Fruit fly (Drosophila melanogaster) whole organism, embryonic: ENCODE measurements around the gene Rdh.

ENCODE experiments used
- Awh ChIP-seq: fragments of 200-800 bp; sonication (Bioruptor generic); IDR thresholded peaks from 2 replicates; pipeline ENCODE4, ENCODE4 v1.3.6; 2022; ENCODE audit warnings: missing biosample characterization, missing genetic modification characterization
- B-H2 ChIP-seq: fragments of 200-800 bp; sonication (Bioruptor generic); optimal IDR thresholded peaks from 2 replicates; lab custom pipeline; 2018; ENCODE audit warnings: missing biosample characterization, mild to moderate bottlenecking, missing genetic modification characterization
- CG1024 ChIP-seq: fragments of 200-800 bp; sonication (Bioruptor generic); IDR thresholded peaks from 2 replicates; pipeline ENCODE4 v1.3.6; 2022; ENCODE audit warnings: missing biosample characterization, missing genetic modification characterization
- CG10321 ChIP-seq: fragments of 200-800 bp; sonication (Bioruptor generic); IDR thresholded peaks from 2 replicates; pipeline ENCODE4 v1.3.6; 2022; ENCODE audit warnings: missing biosample characterization, missing genetic modification characterization
- CG11085 ChIP-seq: fragments of 200-800 bp; sonication (Bioruptor generic); IDR thresholded peaks from 2 replicates; pipeline ENCODE4 v1.3.6; 2022; ENCODE audit warnings: missing biosample characterization, missing genetic modification characterization
- CG11560 ChIP-seq: fragments of 200-800 bp; sonication (Bioruptor generic); IDR thresholded peaks from 3 replicates; pipeline ENCODE4 v1.3.6; 2022; ENCODE audit warnings: missing biosample characterization, missing genetic modification characterization
- CG12299 ChIP-seq: fragments of 200-800 bp; sonication (Bioruptor generic); optimal IDR thresholded peaks from 2 replicates; lab custom pipeline; 2018; ENCODE audit warnings: missing biosample characterization, mild to moderate bottlenecking, missing genetic modification characterization
- CG12391 ChIP-seq: fragments of 200-800 bp; sonication (Bioruptor generic); optimal IDR thresholded peaks from 3 replicates; lab custom pipeline; 2018; ENCODE audit warnings: missing biosample characterization, mild to moderate bottlenecking, missing genetic modification characterization, moderate library complexity
- CG15011 ChIP-seq: fragments of 200-800 bp; sonication (Bioruptor generic); optimal IDR thresholded peaks from 3 replicates; lab custom pipeline; 2018; ENCODE audit warnings: missing biosample characterization, mild to moderate bottlenecking, missing genetic modification characterization
- CG17186 ChIP-seq: fragments of 200-800 bp; sonication (Bioruptor generic); optimal IDR thresholded peaks from 3 replicates; lab custom pipeline; 2017; ENCODE audit warnings: missing biosample characterization, missing genetic modification reagents, missing genetic modification characterization
- CG17328 ChIP-seq: fragments of 200-800 bp; sonication (Bioruptor generic); IDR thresholded peaks from 2 replicates; pipeline ENCODE4 v1.3.6; 2022; ENCODE audit warnings: missing biosample characterization, missing genetic modification characterization
- CG17568 ChIP-seq: fragments of 200-800 bp; sonication (Bioruptor generic); optimal IDR thresholded peaks from 2 replicates; lab custom pipeline; 2018; ENCODE audit warnings: missing biosample characterization, mild to moderate bottlenecking, missing genetic modification characterization, moderate library complexity
- CG17912 ChIP-seq: fragments of 200-800 bp; sonication (Bioruptor generic); optimal IDR thresholded peaks from 2 replicates; lab custom pipeline; 2018; ENCODE audit warnings: missing biosample characterization, mild to moderate bottlenecking, missing genetic modification characterization
- CG2120 ChIP-seq: fragments of 200-800 bp; sonication (Bioruptor generic); optimal IDR thresholded peaks from 3 replicates; lab custom pipeline; 2016; ENCODE audit warnings: missing biosample characterization, missing genetic modification characterization
- CG2678 ChIP-seq: fragments of 200-800 bp; sonication (Bioruptor generic); optimal IDR thresholded peaks from 3 replicates; lab custom pipeline; 2019; ENCODE audit warnings: missing biosample characterization, mild to moderate bottlenecking, missing genetic modification characterization, moderate library complexity
- CG2712 ChIP-seq: fragments of 200-800 bp; optimal IDR thresholded peaks from 3 replicates; lab custom pipeline; 2019; ENCODE audit warnings: missing biosample characterization, mild to moderate bottlenecking, missing genetic modification characterization, moderate library complexity
- CG2889 ChIP-seq: fragments of 200-800 bp; sonication (Bioruptor generic); IDR thresholded peaks from 3 replicates; pipeline ENCODE4 v1.3.6; 2022; ENCODE audit warnings: missing biosample characterization, missing genetic modification characterization
- CG4820 ChIP-seq: fragments of 200-800 bp; sonication (Bioruptor generic); optimal IDR thresholded peaks from 3 replicates; lab custom pipeline; 2016; ENCODE audit warnings: missing biosample characterization, missing genetic modification characterization
- CG5180 ChIP-seq: fragments of 200-800 bp; sonication (Bioruptor generic); optimal IDR thresholded peaks from 3 replicates; lab custom pipeline; 2017; ENCODE audit warnings: missing biosample characterization, missing genetic modification characterization, mild to moderate bottlenecking, moderate library complexity, missing genetic modification reagents
- CG7745 ChIP-seq: fragments of 200-800 bp; sonication (Bioruptor generic); optimal IDR thresholded peaks from 2 replicates; lab custom pipeline; 2018; ENCODE audit warnings: missing biosample characterization, mild to moderate bottlenecking, missing genetic modification characterization, moderate library complexity
- CG8765 ChIP-seq: fragments of 200-800 bp; sonication (Bioruptor generic); IDR thresholded peaks from 2 replicates; pipeline ENCODE4 v1.3.6; 2022; ENCODE audit warnings: missing biosample characterization, missing genetic modification characterization
- CG9727 ChIP-seq: fragments of 200-800 bp; sonication (Bioruptor generic); optimal IDR thresholded peaks from 3 replicates; lab custom pipeline; 2017; ENCODE audit warnings: missing biosample characterization, mild to moderate bottlenecking, missing genetic modification characterization
- CG9876 ChIP-seq: fragments of 200-800 bp; sonication (Bioruptor generic); optimal IDR thresholded peaks from 2 replicates; lab custom pipeline; 2016; ENCODE audit warnings: missing biosample characterization, missing genetic modification characterization
- D19A ChIP-seq: fragments of 200-800 bp; optimal IDR thresholded peaks from 3 replicates; lab custom pipeline; 2019; ENCODE audit warnings: missing biosample characterization, mild to moderate bottlenecking, missing genetic modification characterization, moderate library complexity
- Dip3 ChIP-seq: fragments of 200-800 bp; sonication (Bioruptor generic); optimal IDR thresholded peaks from 3 replicates; lab custom pipeline; 2016; ENCODE audit warnings: missing biosample characterization, missing genetic modification characterization
- Doc2 ChIP-seq: fragments of 200-800 bp; sonication (Bioruptor generic); IDR thresholded peaks from 2 replicates; pipeline ENCODE4 v1.3.6; 2022; ENCODE audit warnings: missing biosample characterization, missing genetic modification characterization
- Lim3 ChIP-seq: fragments of 200-800 bp; sonication (Bioruptor generic); IDR thresholded peaks from 2 replicates; pipeline ENCODE4 v1.3.6; 2022; ENCODE audit warnings: missing biosample characterization, missing genetic modification characterization
- MESR4 ChIP-seq: fragments of 200-800 bp; sonication (Bioruptor generic); optimal IDR thresholded peaks from 2 replicates; lab custom pipeline; 2018; ENCODE audit warnings: missing biosample characterization, mild to moderate bottlenecking, missing genetic modification characterization, moderate library complexity
- Mad ChIP-seq: fragments of 200-800 bp; sonication (Bioruptor generic); optimal IDR thresholded peaks from 2 replicates; lab custom pipeline; 2016; ENCODE audit warnings: missing biosample characterization, missing genetic modification characterization
- Neu2 ChIP-seq: fragments of 200-800 bp; sonication (Bioruptor generic); optimal IDR thresholded peaks from 3 replicates; lab custom pipeline; 2016; ENCODE audit warnings: missing biosample characterization, missing genetic modification characterization, borderline replicate concordance
- Nf-YA ChIP-seq: fragments of 200-800 bp; sonication (Bioruptor generic); IDR thresholded peaks from 2 replicates; pipeline ENCODE4 v1.3.6; 2022; ENCODE audit warnings: missing biosample characterization, missing genetic modification characterization
- NfI ChIP-seq: fragments of 200-800 bp; sonication (Bioruptor generic); optimal IDR thresholded peaks from 3 replicates; lab custom pipeline; 2018; ENCODE audit warnings: missing biosample characterization, mild to moderate bottlenecking, missing genetic modification characterization, moderate library complexity
- Poxn ChIP-seq: fragments of 200-800 bp; sonication (Bioruptor generic); IDR thresholded peaks from 2 replicates; pipeline ENCODE4 v1.3.6; 2022; ENCODE audit warnings: missing biosample characterization, missing genetic modification characterization
- Sox102F ChIP-seq: fragments of 200-800 bp; sonication (Bioruptor generic); optimal IDR thresholded peaks from 2 replicates; lab custom pipeline; 2018; ENCODE audit warnings: missing biosample characterization, mild to moderate bottlenecking, missing genetic modification characterization, moderate library complexity
- ac ChIP-seq: fragments of 200-800 bp; sonication (Bioruptor generic); optimal IDR thresholded peaks from 3 replicates; lab custom pipeline; 2017; ENCODE audit warnings: missing biosample characterization, mild to moderate bottlenecking, missing genetic modification characterization
- cg ChIP-seq: fragments of 200-800 bp; sonication (Bioruptor generic); optimal IDR thresholded peaks from 3 replicates; lab custom pipeline; 2019; ENCODE audit warnings: missing biosample characterization, mild to moderate bottlenecking, missing genetic modification characterization, moderate library complexity
- ci ChIP-seq: fragments of 200-800 bp; sonication (Bioruptor generic); IDR thresholded peaks from 3 replicates; pipeline ENCODE4 v1.3.6; 2022; ENCODE audit warnings: missing biosample characterization, missing genetic modification characterization
- da ChIP-seq: fragments of 200-800 bp; sonication (Bioruptor generic); optimal IDR thresholded peaks from 2 replicates; lab custom pipeline; 2016; ENCODE audit warnings: missing biosample characterization, missing genetic modification characterization
- esg ChIP-seq: fragments of 200-800 bp; sonication (Bioruptor generic); conservative IDR thresholded peaks from 2 replicates; pipeline ENCODE4 v1.3.6; 2022; ENCODE audit warnings: missing biosample characterization, missing genetic modification characterization
- fd96Cb ChIP-seq: fragments of 200-800 bp; sonication (Bioruptor generic); optimal IDR thresholded peaks from 2 replicates; lab custom pipeline; 2018; ENCODE audit warnings: missing biosample characterization, mild to moderate bottlenecking, missing genetic modification characterization, moderate library complexity
- ind ChIP-seq: fragments of 200-800 bp; sonication (Bioruptor generic); optimal IDR thresholded peaks from 3 replicates; lab custom pipeline; 2016; ENCODE audit warnings: missing biosample characterization, missing genetic modification characterization
- kay ChIP-seq: fragments of 200-800 bp; sonication (Bioruptor generic); optimal IDR thresholded peaks from 2 replicates; lab custom pipeline; 2016; ENCODE audit warnings: missing biosample characterization, missing genetic modification characterization
- lilli ChIP-seq: fragments of 200-800 bp; sonication (Bioruptor generic); optimal IDR thresholded peaks from 3 replicates; lab custom pipeline; 2016; ENCODE audit warnings: missing biosample characterization, missing genetic modification characterization
- nerfin-2 ChIP-seq: fragments of 200-800 bp; sonication (Bioruptor generic); IDR thresholded peaks from 2 replicates; pipeline ENCODE4 v1.3.6; 2022; ENCODE audit warnings: missing biosample characterization, missing genetic modification characterization; ENCODE audit not compliant: partially characterized antibody
- peb ChIP-seq: fragments of 200-800 bp; sonication (Bioruptor generic); IDR thresholded peaks from 2 replicates; pipeline ENCODE4 v1.3.6; 2022; ENCODE audit warnings: missing biosample characterization, missing genetic modification characterization
- pfk ChIP-seq: fragments of 200-800 bp; sonication (Bioruptor generic); optimal IDR thresholded peaks from 2 replicates; lab custom pipeline; 2018; ENCODE audit warnings: missing biosample characterization, mild to moderate bottlenecking, missing genetic modification characterization, moderate library complexity
- sc ChIP-seq, 3 experiments: fragments of >200 bp in 2 of 3; fragments of 200-800 bp in 1 of 3; sonication (Bioruptor generic) in 1 of 3; optimal IDR thresholded peaks; 2 replicates in 2 of 3; 3 replicates in 1 of 3; lab custom pipeline; 2017; ENCODE audit warnings: mild to moderate bottlenecking in 1 of 3, missing biosample characterization in 1 of 3, missing genetic modification characterization in 1 of 3, missing genetic modification reagents in 1 of 3
- sisA ChIP-seq: fragments of 200-800 bp; sonication (Bioruptor generic); IDR thresholded peaks from 2 replicates; pipeline ENCODE4 v1.3.6; 2022; ENCODE audit warnings: missing biosample characterization, missing genetic modification characterization
- sr ChIP-seq: fragments of 200-800 bp; sonication (Bioruptor generic); IDR thresholded peaks from 3 replicates; pipeline ENCODE4 v1.3.6; 2022; ENCODE audit warnings: missing biosample characterization, missing genetic modification characterization
- trem ChIP-seq: fragments of 200-800 bp; optimal IDR thresholded peaks from 3 replicates; lab custom pipeline; 2019; ENCODE audit warnings: missing biosample characterization, mild to moderate bottlenecking, missing genetic modification characterization, moderate library complexity
- usp ChIP-seq: fragments of >200 bp; optimal IDR thresholded peaks from 2 replicates; lab custom pipeline; 2017; ENCODE audit warnings: missing biosample characterization, missing genetic modification characterization

Rdh gene

dm6 chr3L:3785688-3786087 is 39.6 kb upstream of the Rdh start (continued):
- TF ChIP-seq CG5180 (GFP tag; lab: Kevin White, UChicago) (no peak), CG17568 (GFP tag; lab: Kevin White, UChicago) (no peak), CG9727 (no peak), D19A (tag; lab: Kevin White, UChicago) (no peak), Dip3 (no peak), CG11085 (GFP tag; lab: Robert Waterston, UW) (no peak), CG2120 (GFP tag; lab: Kevin White, UChicago) (no peak), CG2889 (GFP tag; lab: Robert Waterston, UW) (no peak), CG15011 (GFP tag; lab: Kevin White, UChicago) (no peak), kay (GFP tag; lab: Kevin White, UChicago) (no peak), nerfin-2 (GFP tag; lab: Robert Waterston, UW) (no peak), CG12391 (peak; percentile 18), CG17912 (GFP tag; lab: Kevin White, UChicago) (no peak), ind (GFP tag; lab: Kevin White, UChicago) (peak; percentile 27), sc (optimal IDR thresholded peaks at IDR 0.05; lab: Kevin White, UChicago) (no peak), sc (GFP tag; optimal IDR thresholded peaks at IDR 0.05; lab: Kevin White, UChicago) (peak; percentile 13), CG17328 (GFP tag; lab: Robert Waterston, UW) (no peak), trem (tag; lab: Kevin White, UChicago) (no peak), esg (GFP tag; lab: Robert Waterston, UW) (no peak), usp (GFP tag; lab: Kevin White, UChicago) (no peak), cg (GFP tag; lab: Kevin White, UChicago) (no peak), Neu2 (GFP tag; lab: Kevin White, UChicago) (no peak), CG7745 (tag; lab: Kevin White, UChicago) (no peak), sisA (peak; percentile 48; the same call in 1 of the 2 replicates), CG2678 (tag; lab: Kevin White, UChicago) (peak; percentile 19), da (no peak), Mad (GFP tag; lab: Kevin White, UChicago) (no peak), NfI (GFP tag; lab: Kevin White, UChicago) (no peak), Lim3 (GFP tag; lab: Robert Waterston, UW) (no peak), Awh (GFP tag; lab: Robert Waterston, UW) (no peak), lilli (GFP tag; lab: Kevin White, UChicago) (peak; percentile 18), ac (no peak), fd96Cb (tag; lab: Kevin White, UChicago) (peak; percentile 27), peb (peak; percentile 52), CG1024 (GFP tag; lab: Robert Waterston, UW) (0 out of 2 replicates have a peak, but pooled peaks have one; percentile 8), CG17186 (GFP tag; lab: Kevin White, UChicago) (no peak), sr (no peak), Poxn (GFP tag; lab: Robert Waterston, UW) (no peak), CG8765 (no peak; the same call in 1 of the 2 replicates), CG12299 (tag; lab: Kevin White, UChicago) (no peak), Sox102F (GFP tag; lab: Kevin White, UChicago) (peak; percentile 59), pfk (GFP tag; lab: Kevin White, UChicago) (no peak), B-H2 (no peak), ci (GFP tag; lab: Robert Waterston, UW) (peak; percentile 72; the same call in 2 of the 3 replicates), CG11560 (tag; lab: Robert Waterston, UW) (no peak), CG9876 (GFP tag; lab: Kevin White, UChicago) (no peak), MESR4 (GFP tag; lab: Kevin White, UChicago) (no peak), CG2712 (tag; lab: Kevin White, UChicago) (peak; percentile 55), CG10321 (no peak), CG4820 (GFP tag; lab: Kevin White, UChicago) (no peak), Doc2 (GFP tag; lab: Robert Waterston, UW) (no peak), Nf-YA (GFP tag; lab: Robert Waterston, UW) (no peak)
